Worm (Caenorhabditis elegans): ENCODE results near the gene sel-13.

DNA sequence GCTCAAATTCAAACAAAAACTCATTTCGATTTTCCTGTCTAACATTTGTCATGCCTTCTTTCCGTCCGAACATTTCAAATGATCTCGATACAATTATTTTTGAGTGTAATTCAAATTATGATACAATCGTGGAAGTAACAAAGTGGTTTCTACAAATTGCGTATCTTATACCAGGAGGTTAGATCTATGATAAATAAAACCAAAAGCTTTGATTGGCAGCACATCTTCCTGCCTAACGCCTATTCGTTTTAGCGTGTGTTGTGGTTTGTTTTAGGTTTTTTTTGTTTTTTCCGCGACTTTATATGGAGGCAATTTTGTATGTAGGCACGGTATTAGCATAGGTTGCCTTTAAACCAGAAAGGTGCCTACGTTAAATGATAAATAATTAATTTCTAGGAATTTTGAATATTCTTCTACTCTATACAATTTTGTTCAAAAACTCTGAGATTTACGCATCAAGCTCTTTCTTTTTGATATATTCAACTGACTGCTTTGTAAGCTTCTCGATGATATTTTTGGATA lies 20.0 kb downstream of the sel-13 start, which contains the start of gene srg-11:
- TF ChIP-seq hmg-11 (tag; optimal IDR thresholded peaks at IDR 0.05) (no peak), nhr-77 (tag; optimal IDR thresholded peaks at IDR 0.05) (no peak), nhr-28 (tag; optimal IDR thresholded peaks at IDR 0.05) (no peak), daf-12 (tag; optimal IDR thresholded peaks at IDR 0.05) (no peak), ztf-11 (tag; optimal IDR thresholded peaks at IDR 0.05) (no peak), pha-4 (tag; optimal IDR thresholded peaks at IDR 0.05) (no peak), ceh-28 (tag; optimal IDR thresholded peaks at IDR 0.05) (no peak)
